Worm (Caenorhabditis elegans) whole organism, L4 larva: ENCODE results near the gene mrpl-18.

Source experiments
- F26F4.8 ChIP-seq: fragments of 200-800 bp; sonication (Bioruptor generic); conservative IDR thresholded peaks from 2 replicates; pipeline ENCODE4 v1.3.6; 2022; ENCODE audit warnings: missing genetic modification characterization, missing compliant biosample characterization
- F49E8.2 ChIP-seq: sonication (generic microtip); optimal IDR thresholded peaks from 2 replicates; lab custom pipeline; 2016; ENCODE audit warnings: missing compliant biosample characterization, mild to moderate bottlenecking, missing genetic modification characterization, borderline replicate concordance
- R02D3.7 ChIP-seq: fragments of 150-350 bp; sonication (generic microtip); optimal IDR thresholded peaks from 3 replicates; lab custom pipeline; 2014; ENCODE audit warnings: missing biosample characterization, missing genetic modification characterization
- T20F7.1 ChIP-seq: fragments of 200-800 bp; sonication (Bioruptor generic); optimal IDR thresholded peaks from 2 replicates; lab custom pipeline; 2018; ENCODE audit warnings: mild to moderate bottlenecking, missing genetic modification characterization, missing compliant biosample characterization
- ZK546.5 ChIP-seq, 2 experiments: sonication (generic microtip); optimal IDR thresholded peaks; 2 replicates each; lab custom pipeline; 2017; ENCODE audit warnings: missing biosample characterization in 2 of 2, missing genetic modification characterization in 2 of 2
- aly-2 ChIP-seq: sonication (generic microtip); optimal IDR thresholded peaks from 2 replicates; lab custom pipeline; 2018; ENCODE audit warnings: missing biosample characterization, missing genetic modification characterization
- attf-4 ChIP-seq: sonication (generic microtip); optimal IDR thresholded peaks from 3 replicates; lab custom pipeline; 2017; ENCODE audit warnings: missing biosample characterization, missing genetic modification characterization
- ceh-28 ChIP-seq: fragments of 150-350 bp; optimal IDR thresholded peaks from 2 replicates; lab custom pipeline; 2014; ENCODE audit warnings: missing biosample characterization, missing genetic modification reagents, missing genetic modification characterization
- ceh-32 ChIP-seq: sonication (generic microtip); optimal IDR thresholded peaks from 2 replicates; lab custom pipeline; 2016; ENCODE audit warnings: mild to moderate bottlenecking, missing genetic modification characterization, missing compliant biosample characterization; ENCODE audit not compliant: poor library complexity
- ceh-62 ChIP-seq: sonication (generic microtip); optimal IDR thresholded peaks from 2 replicates; lab custom pipeline; 2017; ENCODE audit warnings: missing biosample characterization, missing genetic modification characterization
- ctbp-1 ChIP-seq: fragments of 200-800 bp; sonication (Bioruptor generic); IDR thresholded peaks from 2 replicates; pipeline ENCODE4 v1.3.6; 2022; ENCODE audit warnings: missing genetic modification reagents, missing genetic modification characterization, missing compliant biosample characterization
- daf-16 ChIP-seq, 3 experiments: sonication (generic microtip); optimal IDR thresholded peaks; 2 replicates each; lab custom pipeline; 2016 to 2017; ENCODE audit warnings: missing genetic modification characterization in 3 of 3, missing genetic modification reagents in 3 of 3, mild to moderate bottlenecking in 2 of 3, missing compliant biosample characterization in 2 of 3, missing biosample characterization in 1 of 3, moderate library complexity in 1 of 3
- daf-19 ChIP-seq: fragments of 200-800 bp; sonication (Bioruptor generic); conservative IDR thresholded peaks from 2 replicates; pipeline ENCODE4 v1.3.6; 2022; ENCODE audit warnings: missing genetic modification characterization, missing compliant biosample characterization
- duxl-1 ChIP-seq: sonication (generic microtip); optimal IDR thresholded peaks from 2 replicates; lab custom pipeline; 2016; ENCODE audit warnings: mild to moderate bottlenecking, missing genetic modification characterization, moderate library complexity, missing compliant biosample characterization; ENCODE audit not compliant: poor library complexity
- egl-27 ChIP-seq: sonication (generic microtip); optimal IDR thresholded peaks from 3 replicates; lab custom pipeline; 2017; ENCODE audit warnings: missing biosample characterization, missing genetic modification reagents, missing genetic modification characterization
- egl-43 ChIP-seq: fragments of 200-800 bp; sonication (Bioruptor generic); IDR thresholded peaks from 2 replicates; pipeline ENCODE4 v1.3.6; 2022; ENCODE audit warnings: missing genetic modification reagents, missing genetic modification characterization, missing compliant biosample characterization
- hlh-30 ChIP-seq: sonication (generic microtip); optimal IDR thresholded peaks from 2 replicates; lab custom pipeline; 2017; ENCODE audit warnings: antibody characterized with exemption, mild to moderate bottlenecking, missing genetic modification characterization, missing compliant biosample characterization; ENCODE audit not compliant: insufficient read depth
- hmg-1.1 ChIP-seq: fragments of 200-800 bp; sonication (Bioruptor generic); IDR thresholded peaks from 2 replicates; pipeline ENCODE4 v1.3.6; 2022; ENCODE audit warnings: missing genetic modification reagents, missing genetic modification characterization, missing compliant biosample characterization
- lim-7 ChIP-seq: fragments of 200-800 bp; sonication (Bioruptor generic); IDR thresholded peaks from 2 replicates; pipeline ENCODE4 v1.3.6; 2022; ENCODE audit warnings: missing genetic modification characterization, missing compliant biosample characterization
- lin-1 ChIP-seq: fragments of 200-800 bp; sonication (Bioruptor generic); IDR thresholded peaks from 2 replicates; pipeline ENCODE4 v1.3.6; 2022; ENCODE audit warnings: missing genetic modification reagents, missing genetic modification characterization, missing compliant biosample characterization
- lsy-2 ChIP-seq, 2 experiments: fragments of 150-350 bp in 1 of 2; sonication (generic microtip) in 1 of 2; optimal IDR thresholded peaks; 2 replicates each; lab custom pipeline; 2014 to 2017; ENCODE audit warnings: missing biosample characterization in 2 of 2, missing genetic modification characterization in 2 of 2
- mes-2 ChIP-seq: sonication (generic microtip); optimal IDR thresholded peaks from 2 replicates; lab custom pipeline; 2016; ENCODE audit warnings: missing genotype, mild to moderate bottlenecking, missing genetic modification characterization, missing compliant biosample characterization; ENCODE audit not compliant: poor library complexity, severe bottlenecking
- mxl-3 ChIP-seq: fragments of 200-800 bp; sonication (Bioruptor generic); optimal IDR thresholded peaks from 2 replicates; lab custom pipeline; 2018; ENCODE audit warnings: mild to moderate bottlenecking, missing genetic modification characterization, missing compliant biosample characterization
- nhr-10 ChIP-seq: fragments of 150-350 bp; optimal IDR thresholded peaks from 2 replicates; lab custom pipeline; 2014; ENCODE audit warnings: missing biosample characterization, missing genetic modification characterization
- nhr-111 ChIP-seq: fragments of 200-800 bp; sonication (Bioruptor generic); optimal IDR thresholded peaks from 2 replicates; lab custom pipeline; 2018; ENCODE audit warnings: mild to moderate bottlenecking, missing genetic modification characterization, missing compliant biosample characterization
- nhr-28 ChIP-seq: fragments of 150-350 bp; optimal IDR thresholded peaks from 2 replicates; lab custom pipeline; 2014; ENCODE audit warnings: missing biosample characterization, missing genetic modification characterization
- nhr-41 ChIP-seq: fragments of 200-800 bp; sonication (Bioruptor generic); IDR thresholded peaks from 2 replicates; pipeline ENCODE4 v1.3.6; 2022; ENCODE audit warnings: missing genetic modification reagents, missing genetic modification characterization, missing compliant biosample characterization
- nhr-48 ChIP-seq: sonication (generic microtip); optimal IDR thresholded peaks from 2 replicates; lab custom pipeline; 2016; ENCODE audit warnings: mild to moderate bottlenecking, missing genetic modification characterization, missing compliant biosample characterization
- nhr-77 ChIP-seq: fragments of 150-350 bp; optimal IDR thresholded peaks from 2 replicates; lab custom pipeline; 2014; ENCODE audit warnings: missing biosample characterization, missing genetic modification characterization
- pqm-1 ChIP-seq: sonication (generic microtip); optimal IDR thresholded peaks from 2 replicates; lab custom pipeline; 2017; ENCODE audit warnings: missing biosample characterization, missing genetic modification characterization
- sdz-12 ChIP-seq: fragments of 200-800 bp; sonication (Bioruptor generic); optimal IDR thresholded peaks from 2 replicates; lab custom pipeline; 2018; ENCODE audit warnings: mild to moderate bottlenecking, missing genetic modification characterization, missing compliant biosample characterization
- skn-1 ChIP-seq: fragments of 150-350 bp; optimal IDR thresholded peaks from 2 replicates; lab custom pipeline; 2014; ENCODE audit warnings: missing biosample characterization, missing genetic modification characterization
- snpc-4 ChIP-seq: fragments of 150-350 bp; optimal IDR thresholded peaks from 2 replicates; lab custom pipeline; 2014; ENCODE audit warnings: missing biosample characterization, missing genetic modification characterization
- tag-97 ChIP-seq: fragments of 200-800 bp; sonication (Bioruptor generic); IDR thresholded peaks from 2 replicates; pipeline ENCODE4 v1.3.6; 2022; ENCODE audit warnings: missing genetic modification characterization, missing compliant biosample characterization
- tra-1 ChIP-seq: fragments of 200-800 bp; sonication (Bioruptor generic); IDR thresholded peaks from 2 replicates; pipeline ENCODE4 v1.3.6; 2022; ENCODE audit warnings: missing genetic modification reagents, missing genetic modification characterization, missing compliant biosample characterization
- unc-62 ChIP-seq, 3 experiments: fragments of 150-350 bp in 1 of 3; sonication (generic microtip); optimal IDR thresholded peaks in 2 of 3; peaks in 1 of 3; 1 replicate in 1 of 3; 2 replicates in 2 of 3; lab custom pipeline; 2014 to 2017; ENCODE audit warnings: missing biosample characterization in 3 of 3, missing genetic modification characterization in 3 of 3, missing genetic modification reagents in 3 of 3, missing genotype in 1 of 3
- zfp-3 ChIP-seq: fragments of 200-800 bp; sonication (Bioruptor generic); conservative IDR thresholded peaks from 2 replicates; pipeline ENCODE4 v1.3.6; 2022; ENCODE audit warnings: missing genetic modification reagents, missing genetic modification characterization, missing compliant biosample characterization
- zip-11 ChIP-seq: fragments of 200-800 bp; sonication (Bioruptor generic); IDR thresholded peaks from 2 replicates; pipeline ENCODE4 v1.3.6; 2022; ENCODE audit warnings: missing genetic modification characterization, missing compliant biosample characterization
- ztf-7 ChIP-seq: fragments of 150-350 bp; optimal IDR thresholded peaks from 2 replicates; lab custom pipeline; 2014; ENCODE audit warnings: missing biosample characterization, missing genetic modification characterization

mrpl-18 gene

DNA sequence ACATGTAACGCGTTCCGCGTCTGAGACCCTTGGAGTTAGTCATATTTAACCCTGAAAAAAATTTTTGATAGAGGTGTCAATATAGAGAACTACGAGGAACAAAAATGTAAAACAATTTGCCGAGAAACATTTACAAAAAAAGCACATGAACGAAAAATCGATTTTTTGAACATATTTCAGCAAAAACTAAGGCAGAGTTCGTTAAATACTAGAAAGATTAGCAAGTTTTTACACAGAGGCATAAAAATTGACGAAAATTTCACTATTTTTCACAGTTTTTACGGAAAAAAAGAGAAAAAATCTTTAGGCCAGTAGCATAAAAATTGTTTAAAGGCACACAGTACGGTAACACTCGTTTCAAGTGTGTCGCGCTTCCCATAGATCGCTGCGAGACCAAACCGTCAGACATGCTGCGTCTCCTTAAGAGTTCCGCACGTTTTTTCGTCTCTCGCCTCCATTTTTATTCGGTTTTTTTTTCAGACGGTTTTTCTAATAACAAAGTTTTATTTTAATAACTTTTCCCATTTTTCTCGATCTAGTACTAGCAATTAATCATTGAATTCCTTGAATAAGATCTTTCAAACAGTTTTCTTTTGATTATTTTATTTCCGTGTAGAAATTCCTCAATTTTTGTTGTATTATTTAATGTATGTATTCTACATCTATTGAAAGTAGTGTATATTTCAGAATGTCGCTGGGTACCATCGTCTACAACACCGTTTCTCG is 14.5 kb upstream of the mrpl-18 start, which contains the start of the genes rpl-21 and C14B9.10 (continued):
- TF ChIP-seq F49E8.2 (tag; lab: Kevin White, UChicago) (peak; percentile 77), ztf-7 (peak; percentile 24), zfp-3 (no peak), T20F7.1 (GFP tag; lab: Kevin White, UChicago) (peak; percentile 79), ceh-32 (tag; lab: Kevin White, UChicago) (no peak)

DNA sequence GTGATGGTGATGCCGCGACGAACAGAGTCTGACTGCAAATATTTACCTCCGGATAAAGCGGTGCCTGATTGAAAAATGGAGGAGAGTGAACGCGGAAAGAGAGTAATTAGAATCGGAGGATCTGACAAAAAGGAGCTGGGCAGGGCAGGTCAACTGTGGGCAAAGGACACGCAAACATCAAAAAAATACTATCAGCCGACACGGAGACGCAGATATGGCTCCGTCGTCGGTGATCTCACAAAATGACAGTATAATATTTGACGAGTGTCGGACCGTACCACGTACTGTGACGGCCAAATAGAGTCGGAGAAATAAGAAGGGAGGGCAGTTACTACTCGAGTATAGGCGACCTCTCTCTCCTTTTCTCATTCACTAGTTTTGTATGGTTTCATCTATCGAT is 12.3 kb upstream of the mrpl-18 start:
- TF ChIP-seq ZK546.5 (tag; optimal IDR thresholded peaks at IDR 0.05; lab: Kevin White, UChicago) (no peak), nhr-28 (no peak), ctbp-1 (GFP tag; lab: Robert Waterston, UW) (no peak), unc-62 (GFP tag; optimal IDR thresholded peaks at IDR 0.05 in 1 of 2; lab: Kevin White, UChicago) (peak in 1 of 2 experiments; percentile 41), unc-62 (tag; optimal IDR thresholded peaks at IDR 0.05; lab: Kevin White, UChicago) (no peak), nhr-41 (GFP tag; lab: Robert Waterston, UW) (no peak), mes-2 (tag; lab: Kevin White, UChicago) (peak; percentile 6), tag-97 (GFP tag; lab: Robert Waterston, UW) (no peak), mxl-3 (GFP tag; lab: Kevin White, UChicago) (no peak), egl-43 (0 out of 2 replicates have a peak, but pooled peaks have one; percentile 16), ztf-7 (no peak), hlh-30 (tag; lab: Kevin White, UChicago) (no peak), snpc-4 (tag; lab: Kevin White, UChicago) (no peak), nhr-111 (GFP tag; lab: Kevin White, UChicago) (no peak)

ce11 chrIII:8133346-8133745 is 11.5 kb upstream of the mrpl-18 start, which contains the start of gene C14B9.2:
TSS of gene C14B9.2 (plus strand) at chrIII:8133665.
- TF ChIP-seq nhr-10 (tag; lab: Kevin White, UChicago), result no peak
- no peak for TF ChIP-seq unc-62 (GFP tag; optimal IDR thresholded peaks at IDR 0.05 in 1 of 2; lab: Kevin White, UChicago)
- no peak for TF ChIP-seq unc-62 (tag; optimal IDR thresholded peaks at IDR 0.05; lab: Kevin White, UChicago)
- TF ChIP-seq ceh-62, result no peak
- TF ChIP-seq hmg-1.1 (GFP tag; lab: Robert Waterston, UW), result no peak
- no peak for TF ChIP-seq F26F4.8 (GFP tag; lab: Robert Waterston, UW)
- no peak for TF ChIP-seq snpc-4 (tag; lab: Kevin White, UChicago)
- TF ChIP-seq egl-27, result no peak
- no peak for TF ChIP-seq nhr-77
- TF ChIP-seq daf-16 (GFP tag; optimal IDR thresholded peaks at IDR 0.05; lab: Kevin White, UChicago), result no peak
- TF ChIP-seq daf-16 (tag; optimal IDR thresholded peaks at IDR 0.05; lab: Kevin White, UChicago), result peak; percentile 78
- no peak for TF ChIP-seq sdz-12 (GFP tag; lab: Kevin White, UChicago)
- TF ChIP-seq ceh-28, result no peak
- no peak for TF ChIP-seq pqm-1 (tag; lab: Kevin White, UChicago)
- no peak for TF ChIP-seq zip-11
- TF ChIP-seq lin-1, result no peak
- TF ChIP-seq aly-2 (tag; lab: Kevin White, UChicago), result no peak
- peak in 1 of 2 experiments; percentile 16 for TF ChIP-seq lsy-2 (tag; optimal IDR thresholded peaks at IDR 0.05; lab: Kevin White, UChicago)
- no peak for TF ChIP-seq skn-1 (tag; lab: Kevin White, UChicago)
- TF ChIP-seq ceh-32 (tag; lab: Kevin White, UChicago), result no peak
- TF ChIP-seq hlh-30 (tag; lab: Kevin White, UChicago), result no peak
- TF ChIP-seq duxl-1 (tag; lab: Kevin White, UChicago), result no peak
- no peak for TF ChIP-seq ztf-7
- TF ChIP-seq daf-19 (GFP tag; lab: Robert Waterston, UW), result no peak
- TF ChIP-seq R02D3.7, result no peak
- no peak for TF ChIP-seq tra-1 (GFP tag; lab: Robert Waterston, UW)
- no peak for TF ChIP-seq lim-7
- TF ChIP-seq nhr-48, result no peak
- no peak for TF ChIP-seq mes-2 (tag; lab: Kevin White, UChicago)
- TF ChIP-seq nhr-28, result peak; percentile 54
- no peak for TF ChIP-seq attf-4 (tag; lab: Kevin White, UChicago)
- peak; percentile 75 for TF ChIP-seq mxl-3 (GFP tag; lab: Kevin White, UChicago)
